Worm (Caenorhabditis elegans) whole organism, mixed stage, embryonic: ENCODE data around the gene clec-187.

Experiments used
- M03D4.4 ChIP-seq: sonication (generic microtip); optimal IDR thresholded peaks from 2 replicates; lab custom pipeline; 2017; ENCODE audit warnings: mild to moderate bottlenecking, missing genetic modification characterization, missing compliant biosample characterization
- blmp-1 ChIP-seq: fragments of 150-350 bp; optimal IDR thresholded peaks from 2 replicates; lab custom pipeline; 2014; ENCODE audit warnings: missing biosample characterization, missing genetic modification characterization
- ces-1 ChIP-seq: fragments of 150-350 bp; optimal IDR thresholded peaks from 2 replicates; lab custom pipeline; 2014; ENCODE audit warnings: missing biosample characterization, missing genetic modification reagents, missing genetic modification characterization
- elt-3 ChIP-seq: fragments of 150-350 bp; optimal IDR thresholded peaks from 2 replicates; lab custom pipeline; 2014; ENCODE audit warnings: missing biosample characterization, missing genetic modification characterization
- lin-32 ChIP-seq: fragments of 200-800 bp; sonication (Bioruptor generic); optimal IDR thresholded peaks from 2 replicates; lab custom pipeline; 2018; ENCODE audit warnings: mild to moderate bottlenecking, missing genetic modification characterization, missing compliant biosample characterization
- lsy-2 ChIP-seq: fragments of 150-350 bp; optimal IDR thresholded peaks from 2 replicates; lab custom pipeline; 2014; ENCODE audit warnings: missing biosample characterization, missing genetic modification characterization
- mab-5 ChIP-seq: fragments of 150-350 bp; optimal IDR thresholded peaks from 2 replicates; lab custom pipeline; 2014; ENCODE audit warnings: missing biosample characterization, missing genetic modification characterization
- nhr-237 ChIP-seq: fragments of 150-350 bp; optimal IDR thresholded peaks from 2 replicates; lab custom pipeline; 2014; ENCODE audit warnings: missing biosample characterization, missing genetic modification characterization
- nhr-76 ChIP-seq: sonication (generic microtip); optimal IDR thresholded peaks from 2 replicates; lab custom pipeline; 2017; ENCODE audit warnings: missing biosample characterization, missing genetic modification characterization
- sptf-1 ChIP-seq: sonication (generic microtip); optimal IDR thresholded peaks from 2 replicates; lab custom pipeline; 2017; ENCODE audit warnings: mild to moderate bottlenecking, missing genetic modification characterization, moderate library complexity, missing compliant biosample characterization
- unc-39 ChIP-seq: fragments of 150-350 bp; optimal IDR thresholded peaks from 2 replicates; lab custom pipeline; 2014; ENCODE audit warnings: missing biosample characterization, missing genetic modification characterization
- unc-62 ChIP-seq: fragments of 150-350 bp; optimal IDR thresholded peaks from 2 replicates; lab custom pipeline; 2014; ENCODE audit warnings: missing biosample characterization, missing genetic modification reagents, missing genetic modification characterization
- ztf-11 ChIP-seq: fragments of 150-350 bp; optimal IDR thresholded peaks from 2 replicates; lab custom pipeline; 2014; ENCODE audit warnings: missing biosample characterization, missing genetic modification characterization

ce11 chrIV:12897146-12897545, 25.9 kb upstream of the clec-187 start:
- TF ChIP-seq ces-1 (no peak), sptf-1 (tag; lab: Kevin White, UChicago) (no peak), unc-62 (GFP tag; lab: Kevin White, UChicago) (no peak), nhr-237 (tag; lab: Kevin White, UChicago) (no peak), nhr-76 (tag; lab: Kevin White, UChicago) (no peak), lsy-2 (tag; lab: Kevin White, UChicago) (no peak), unc-39 (tag; lab: Kevin White, UChicago) (no peak), ztf-11 (tag; lab: Kevin White, UChicago) (no peak), blmp-1 (tag; lab: Kevin White, UChicago) (no peak), M03D4.4 (tag; lab: Kevin White, UChicago) (no peak), mab-5 (tag; lab: Kevin White, UChicago) (no peak), lin-32 (GFP tag; lab: Kevin White, UChicago) (no peak), elt-3 (tag; lab: Kevin White, UChicago) (no peak)
